Worm (Caenorhabditis elegans): ENCODE data around the gene mrpl-35.

Gene mrpl-35

ce11 chrIII:3475014-3475413 lies 35.0 kb upstream of the mrpl-35 start (continued):
- TF ChIP-seq daf-8 (GFP tag; IDR thresholded peaks at IDR 0.05) = no peak
- TF ChIP-seq nhr-28 (tag; optimal IDR thresholded peaks at IDR 0.05) = peak; percentile 60
- TF ChIP-seq lin-15B (tag; optimal IDR thresholded peaks at IDR 0.05) = no peak

ce11 chrIII:3475497-3475896 lies 34.5 kb upstream of the mrpl-35 start, which contains the start of gene C34C12.9:
Gene C34C12.9 (minus strand): TSS chrIII:3475512.
- TF ChIP-seq dmd-6 (GFP tag; IDR thresholded peaks at IDR 0.05) (peak; percentile 66), lin-1 (GFP tag; IDR thresholded peaks at IDR 0.05) (peak; percentile 93), nhr-28 (tag; optimal IDR thresholded peaks at IDR 0.05) (peak; percentile 35), fkh-10 (GFP tag; optimal IDR thresholded peaks at IDR 0.05) (no peak), daf-16 (GFP tag; optimal IDR thresholded peaks at IDR 0.05) (no peak), daf-16 (tag; optimal IDR thresholded peaks at IDR 0.05) (peak; percentile 10), daf-12 (tag; optimal IDR thresholded peaks at IDR 0.05) (no peak), dve-1 (tag; optimal IDR thresholded peaks at IDR 0.05; ENCODE audit: insufficient read depth) (peak; percentile 17), hlh-11 (tag; optimal IDR thresholded peaks at IDR 0.05) (peak; percentile 16), zag-1 (tag; optimal IDR thresholded peaks at IDR 0.05) (no peak), nhr-48 (tag; optimal IDR thresholded peaks at IDR 0.05) (no peak), ama-1 (optimal IDR thresholded peaks at IDR 0.05) (no peak), ZK337.2 (GFP tag; IDR thresholded peaks at IDR 0.05) (no peak), aha-1 (tag) (peak; percentile 39)

- TF ChIP-seq lin-13 (GFP tag; optimal IDR thresholded peaks at IDR 0.05) = no peak
- TF ChIP-seq cey-2 (tag; optimal IDR thresholded peaks at IDR 0.05; ENCODE audit: borderline replicate concordance, insufficient read depth) = no peak
- no peak for TF ChIP-seq sdz-12 (GFP tag; optimal IDR thresholded peaks at IDR 0.05)
- no peak for TF ChIP-seq daf-8 (GFP tag; IDR thresholded peaks at IDR 0.05)
- TF ChIP-seq ZK546.5 (tag; optimal IDR thresholded peaks at IDR 0.05) = no peak
- TF ChIP-seq hlh-30 (tag; optimal IDR thresholded peaks at IDR 0.05; ENCODE audit: insufficient read depth) = no peak
- TF ChIP-seq mxl-3 (GFP tag; optimal IDR thresholded peaks at IDR 0.05) = no peak
- TF ChIP-seq fkh-10 (GFP tag; optimal IDR thresholded peaks at IDR 0.05) = no peak
- TF ChIP-seq nhr-11 (tag; optimal IDR thresholded peaks at IDR 0.05) = no peak
- TF ChIP-seq snpc-1.2 (GFP tag; IDR thresholded peaks at IDR 0.05) = no peak
- peak; percentile 19 for TF ChIP-seq unc-130 (GFP tag; optimal IDR thresholded peaks at IDR 0.05)
- no peak for TF ChIP-seq jun-1 (tag; optimal IDR thresholded peaks at IDR 0.05)
- TF ChIP-seq ceh-82 (tag; optimal IDR thresholded peaks at IDR 0.05) = no peak
- TF ChIP-seq mes-2 (tag; optimal IDR thresholded peaks at IDR 0.05; ENCODE audit: poor library complexity, severe bottlenecking) = peak; percentile 42
- TF ChIP-seq ZK337.2 (GFP tag; IDR thresholded peaks at IDR 0.05) = no peak
- no peak for TF ChIP-seq php-3 (GFP tag; IDR thresholded peaks at IDR 0.05)
- TF ChIP-seq spr-3 (GFP tag; optimal IDR thresholded peaks at IDR 0.05) = no peak
- peak in 1 of 2 experiments; percentile 81 for TF ChIP-seq hif-1 (tag; optimal IDR thresholded peaks at IDR 0.05)
- no peak for TF ChIP-seq T26A8.4 (GFP tag; IDR thresholded peaks at IDR 0.05)
- TF ChIP-seq lim-7 (GFP tag; IDR thresholded peaks at IDR 0.05) = no peak
Measured at ce11 chrIII:3476245-3476644, 33.8 kb upstream of the mrpl-35 start.

ce11 chrIII:3477375-3477774 lies 32.7 kb upstream of the mrpl-35 start:
- no peak for TF ChIP-seq ZK337.2 (GFP tag; IDR thresholded peaks at IDR 0.05)
- no peak for TF ChIP-seq nhr-237 (tag; optimal IDR thresholded peaks at IDR 0.05)
- no peak for TF ChIP-seq nhr-111 (GFP tag; optimal IDR thresholded peaks at IDR 0.05)
- no peak for TF ChIP-seq lin-15B (tag; optimal IDR thresholded peaks at IDR 0.05)
- TF ChIP-seq lin-39 (tag; optimal IDR thresholded peaks at IDR 0.05) = no peak
- TF ChIP-seq unc-62 (GFP tag; optimal IDR thresholded peaks at IDR 0.05 in 1 of 2) = peak in 1 of 2 experiments; percentile 81
- no peak for TF ChIP-seq unc-62 (tag; optimal IDR thresholded peaks at IDR 0.05)
- TF ChIP-seq ceh-20 (GFP tag; IDR thresholded peaks at IDR 0.05) = no peak
- TF ChIP-seq ceh-28 (tag; optimal IDR thresholded peaks at IDR 0.05) = no peak
